Fruit fly (Drosophila melanogaster): Measurements from ENCODE around the gene CG42537.

DNA sequence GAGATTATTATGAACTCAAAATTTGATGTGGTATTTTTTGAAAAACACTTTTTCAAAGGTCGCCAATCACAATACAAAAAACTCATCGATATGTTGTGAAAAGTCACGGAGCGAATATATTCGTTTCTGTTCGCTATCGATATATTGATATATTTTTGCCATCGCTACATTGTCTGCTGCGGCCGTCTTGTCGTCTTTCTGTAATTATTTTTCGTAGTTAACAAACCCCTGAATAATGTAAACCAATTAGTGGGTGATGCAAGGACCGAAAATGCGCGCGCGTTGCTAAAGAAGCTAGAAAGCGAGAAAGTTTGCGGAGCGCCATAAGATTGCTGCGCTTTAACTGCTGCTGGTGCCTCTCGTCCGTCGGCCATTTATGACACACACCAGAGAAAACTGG lies 26.8 kb upstream of the CG42537 start, which contains the start of gene Pak:
- TF ChIP-seq Hr96 (GFP tag; optimal IDR thresholded peaks at IDR 0.05) (no peak), CG5204 (GFP tag; optimal IDR thresholded peaks at IDR 0.05) (no peak), cic (GFP tag; optimal IDR thresholded peaks at IDR 0.05) (no peak), pad (GFP tag; optimal IDR thresholded peaks at IDR 0.05) (no peak), toe (GFP tag; optimal IDR thresholded peaks at IDR 0.05) (no peak), kay (GFP tag; ENCODE audit: borderline replicate concordance) (no peak)
